Worm (Caenorhabditis elegans) whole organism, late embryonic: Measurements from ENCODE around the gene T14G8.4.

Experiments used
- K02D7.2 ChIP-seq: sonication (generic microtip); optimal IDR thresholded peaks from 2 replicates; lab custom pipeline; 2017; ENCODE audit warnings: mild to moderate bottlenecking, missing genetic modification characterization, missing compliant biosample characterization
- ama-1 ChIP-seq: fragments of 150-350 bp; optimal IDR thresholded peaks from 2 replicates; lab custom pipeline; 2014
- hlh-8 ChIP-seq: sonication (generic microtip); optimal IDR thresholded peaks from 2 replicates; lab custom pipeline; 2016; ENCODE audit warnings: missing genotype, missing genetic modification characterization, missing compliant biosample characterization
- lim-6 ChIP-seq: sonication (generic microtip); optimal IDR thresholded peaks from 2 replicates; lab custom pipeline; 2016; ENCODE audit warnings: missing genetic modification characterization, missing compliant biosample characterization
- lin-11 ChIP-seq: fragments of 200-800 bp; sonication (Bioruptor generic); optimal IDR thresholded peaks from 2 replicates; lab custom pipeline; 2018; ENCODE audit warnings: mild to moderate bottlenecking, missing genetic modification characterization, missing compliant biosample characterization
- nhr-11 ChIP-seq: fragments of 150-350 bp; optimal IDR thresholded peaks from 2 replicates; lab custom pipeline; 2014; ENCODE audit warnings: missing biosample characterization, missing genetic modification characterization
- npax-4 ChIP-seq: sonication (generic microtip); optimal IDR thresholded peaks from 2 replicates; lab custom pipeline; 2016; ENCODE audit warnings: missing genetic modification characterization, missing compliant biosample characterization
- sdc-2 ChIP-seq: sonication (generic microtip); optimal IDR thresholded peaks from 2 replicates; lab custom pipeline; 2016; ENCODE audit warnings: missing genotype, missing genetic modification characterization, missing compliant biosample characterization
- unc-55 ChIP-seq: sonication (generic microtip); optimal IDR thresholded peaks from 2 replicates; lab custom pipeline; 2017; ENCODE audit warnings: missing biosample characterization, missing genetic modification reagents, missing genetic modification characterization

DNA sequence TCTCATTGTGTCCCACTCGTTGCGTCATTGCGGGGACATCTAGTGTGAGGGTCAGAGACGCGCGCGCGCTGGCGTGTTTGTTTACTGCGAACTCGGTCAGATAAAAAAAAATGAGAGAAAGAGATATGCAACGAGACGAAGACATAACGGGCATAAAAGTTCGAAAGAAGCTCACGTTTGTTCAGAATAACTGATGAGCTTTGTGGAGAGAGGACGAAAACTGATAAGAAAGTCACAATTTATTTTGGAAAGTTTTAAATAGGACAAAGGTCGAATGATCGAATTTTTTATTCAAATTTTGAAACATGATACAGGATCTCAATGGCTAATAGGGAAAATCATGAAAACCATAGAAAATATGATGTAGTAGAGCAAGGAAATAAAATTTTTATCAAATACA lies 10.6 kb downstream of the T14G8.4 start:
- TF ChIP-seq nhr-11 (tag; lab: Kevin White, UChicago): no peak
- no peak for TF ChIP-seq lim-6 (tag; lab: Kevin White, UChicago)
- TF ChIP-seq sdc-2: no peak
- no peak for TF ChIP-seq ama-1 (lab: Kevin White, UChicago)
- no peak for TF ChIP-seq unc-55 (GFP tag; lab: Kevin White, UChicago)
- no peak for TF ChIP-seq hlh-8 (tag; lab: Kevin White, UChicago)
- TF ChIP-seq lin-11 (tag; lab: Kevin White, UChicago): no peak
- no peak for TF ChIP-seq npax-4 (tag; lab: Kevin White, UChicago)
- TF ChIP-seq K02D7.2 (tag; lab: Kevin White, UChicago): no peak
